Worm (Caenorhabditis elegans) whole organism, late embryonic: ENCODE results near the gene Y75B8A.33.

Source experiments
- ama-1 ChIP-seq: fragments of 150-350 bp; optimal IDR thresholded peaks from 2 replicates; lab custom pipeline; 2014
- ceh-9 ChIP-seq: sonication (generic microtip); optimal IDR thresholded peaks from 2 replicates; lab custom pipeline; 2016; ENCODE audit warnings: mild to moderate bottlenecking, missing genetic modification characterization, inconsistent platforms, missing compliant biosample characterization
- fax-1 ChIP-seq: sonication (generic microtip); optimal IDR thresholded peaks from 2 replicates; lab custom pipeline; 2016; ENCODE audit warnings: missing genotype, missing genetic modification characterization, missing compliant biosample characterization
- fkh-10 ChIP-seq: fragments of 150-350 bp; optimal IDR thresholded peaks from 2 replicates; lab custom pipeline; 2014; ENCODE audit warnings: missing biosample characterization, missing genetic modification reagents, missing genetic modification characterization
- odd-2 ChIP-seq: sonication (generic microtip); optimal IDR thresholded peaks from 2 replicates; lab custom pipeline; 2017; ENCODE audit warnings: antibody characterized with exemption, mild to moderate bottlenecking, missing genetic modification characterization, missing compliant biosample characterization
- pag-3 ChIP-seq: sonication (generic microtip); optimal IDR thresholded peaks from 2 replicates; lab custom pipeline; 2016; ENCODE audit warnings: missing compliant biosample characterization, missing genetic modification characterization, borderline replicate concordance
- pat-9 ChIP-seq: fragments of 200-800 bp; sonication (Bioruptor generic); optimal IDR thresholded peaks from 2 replicates; lab custom pipeline; 2018; ENCODE audit warnings: mild to moderate bottlenecking, missing genetic modification characterization, moderate library complexity, missing compliant biosample characterization
- tbx-2 ChIP-seq: sonication (generic microtip); optimal IDR thresholded peaks from 2 replicates; lab custom pipeline; 2016; ENCODE audit warnings: missing genetic modification characterization, missing compliant biosample characterization
- unc-42 ChIP-seq: sonication (generic microtip); optimal IDR thresholded peaks from 2 replicates; lab custom pipeline; 2016; ENCODE audit warnings: missing genotype, missing genetic modification characterization, missing compliant biosample characterization
- unc-86 ChIP-seq: sonication (generic microtip); optimal IDR thresholded peaks from 2 replicates; lab custom pipeline; 2016; ENCODE audit warnings: missing genetic modification characterization, missing compliant biosample characterization

ce11 chrIII:12359265-12359664 lies 7.9 kb downstream of the Y75B8A.33 start, which contains the start of gene Y75B8A.34:
- TF ChIP-seq odd-2 (tag; lab: Kevin White, UChicago) (no peak), unc-86 (tag; lab: Kevin White, UChicago) (no peak), unc-42 (no peak), ceh-9 (tag; lab: Kevin White, UChicago) (no peak), tbx-2 (tag; lab: Kevin White, UChicago) (no peak), fkh-10 (GFP tag; lab: Kevin White, UChicago) (no peak), pat-9 (tag; lab: Kevin White, UChicago) (no peak), ama-1 (lab: Kevin White, UChicago) (no peak), fax-1 (tag; lab: Kevin White, UChicago) (no peak), pag-3 (tag; lab: Kevin White, UChicago) (no peak)
